Worm (Caenorhabditis elegans): ENCODE measurements around the gene C01B10.44.

DNA sequence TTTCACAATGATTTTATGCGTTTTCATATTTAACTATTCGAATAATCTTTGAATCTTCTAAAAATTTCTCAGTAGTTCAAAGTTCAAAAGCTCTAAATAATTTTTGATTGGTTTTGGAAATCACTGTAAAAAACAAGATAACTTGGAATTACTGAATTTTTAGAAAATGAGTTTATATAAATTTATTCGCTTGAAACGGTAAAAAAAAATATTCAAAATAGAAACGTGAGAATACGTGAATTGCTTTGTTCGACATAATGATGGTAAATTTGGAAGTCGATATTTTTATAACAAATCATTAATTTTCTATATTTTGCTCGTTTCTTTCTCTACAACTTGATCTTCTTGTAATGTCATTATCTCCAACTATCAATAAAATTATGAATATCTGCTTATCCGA, at the start of gene C01B10.44:
- TF ChIP-seq flt-1 (GFP tag; IDR thresholded peaks at IDR 0.05) (no peak), tab-1 (GFP tag; IDR thresholded peaks at IDR 0.05) (no peak), ztf-23 (GFP tag; IDR thresholded peaks at IDR 0.05) (no peak), ref-1 (GFP tag; conservative IDR thresholded peaks at IDR 0.05) (no peak)

Measured in whole organism, midembryonic.